Worm (Caenorhabditis elegans) whole organism, L3 larva: ENCODE measurements around the gene prx-12.

Experiments
- ZK546.5 ChIP-seq: sonication (generic microtip); optimal IDR thresholded peaks from 2 replicates; lab custom pipeline; 2017; ENCODE audit warnings: missing biosample characterization, missing genetic modification characterization
- ama-1 ChIP-seq: fragments of 150-350 bp; optimal IDR thresholded peaks from 2 replicates; lab custom pipeline; 2018
- daf-12 ChIP-seq: fragments of 150-350 bp; optimal IDR thresholded peaks from 2 replicates; lab custom pipeline; 2014; ENCODE audit warnings: missing biosample characterization, missing genetic modification reagents, missing genetic modification characterization
- elt-1 ChIP-seq: fragments of 150-350 bp; optimal IDR thresholded peaks from 2 replicates; lab custom pipeline; 2014; ENCODE audit warnings: missing biosample characterization, missing genetic modification characterization
- mdl-1 ChIP-seq: fragments of 150-350 bp; optimal IDR thresholded peaks from 2 replicates; lab custom pipeline; 2014; ENCODE audit warnings: missing biosample characterization, missing genetic modification characterization
- nfya-1 ChIP-seq: sonication (generic microtip); optimal IDR thresholded peaks from 2 replicates; lab custom pipeline; 2017; ENCODE audit warnings: missing genetic modification characterization, mild to moderate bottlenecking, missing compliant biosample characterization, antibody characterized with exemption, moderate library complexity; ENCODE audit not compliant: insufficient read depth
- nhr-23 ChIP-seq: fragments of 150-350 bp; optimal IDR thresholded peaks from 2 replicates; lab custom pipeline; 2014; ENCODE audit warnings: missing biosample characterization, missing genetic modification reagents, missing genetic modification characterization
- pha-4 ChIP-seq: fragments of 150-350 bp; optimal IDR thresholded peaks from 2 replicates; lab custom pipeline; 2014; ENCODE audit warnings: missing biosample characterization, missing genetic modification reagents, missing genetic modification characterization
- unc-39 ChIP-seq: sonication (generic microtip); optimal IDR thresholded peaks from 4 replicates; lab custom pipeline; 2017; ENCODE audit warnings: missing biosample characterization, missing genetic modification characterization
- zag-1 ChIP-seq: fragments of 150-350 bp; optimal IDR thresholded peaks from 2 replicates; lab custom pipeline; 2014; ENCODE audit warnings: missing biosample characterization, missing genetic modification characterization
- ztf-11 ChIP-seq: fragments of 150-350 bp; optimal IDR thresholded peaks from 2 replicates; lab custom pipeline; 2014; ENCODE audit warnings: missing biosample characterization, missing genetic modification characterization
- ztf-4 ChIP-seq: fragments of 150-350 bp; optimal IDR thresholded peaks from 2 replicates; lab custom pipeline; 2014; ENCODE audit warnings: missing biosample characterization, missing genetic modification characterization

DNA sequence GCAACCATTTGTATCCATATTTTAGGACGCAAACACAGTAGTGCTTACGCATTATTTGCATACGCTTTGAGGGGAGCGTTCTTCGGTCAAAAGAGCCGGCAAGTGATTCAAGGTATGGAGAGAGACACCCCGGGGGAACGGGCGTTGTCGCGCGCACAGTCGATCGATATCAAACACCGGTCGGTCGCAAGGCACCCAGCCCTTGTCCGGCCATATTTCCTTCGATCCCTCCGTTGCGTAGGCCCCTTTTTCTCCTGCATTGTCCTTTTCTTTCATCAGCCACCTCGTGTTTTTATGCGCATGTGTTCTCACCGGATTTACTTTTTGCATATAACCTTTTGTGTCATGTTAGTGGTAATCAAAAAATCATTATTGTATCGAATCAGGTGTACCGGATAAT, 27.1 kb upstream of the prx-12 start:
- TF ChIP-seq elt-1 = no peak
- no peak for TF ChIP-seq zag-1 (tag; lab: Kevin White, UChicago)
- no peak for TF ChIP-seq unc-39 (tag; lab: Kevin White, UChicago)
- no peak for TF ChIP-seq ztf-4
- TF ChIP-seq pha-4 (tag; lab: Kevin White, UChicago) = peak; percentile 10
- no peak for TF ChIP-seq mdl-1 (tag; lab: Kevin White, UChicago)
- no peak for TF ChIP-seq ztf-11 (tag; lab: Kevin White, UChicago)
- TF ChIP-seq nhr-23 (tag; lab: Kevin White, UChicago) = no peak
- TF ChIP-seq nfya-1 (tag; lab: Kevin White, UChicago) = no peak
- no peak for TF ChIP-seq ZK546.5 (tag; lab: Kevin White, UChicago)
- no peak for TF ChIP-seq ama-1 (lab: Kevin White, UChicago)
- no peak for TF ChIP-seq daf-12 (tag; lab: Kevin White, UChicago)
